Worm (Caenorhabditis elegans): Measurements from ENCODE around the gene B0035.21.

Gene B0035.21

ce11 chrIV:11313880-11314279, 13.2 kb upstream of the B0035.21 start, which contains the start of gene dnj-2:
Gene dnj-2, minus strand, starts transcription at chrIV:11313980.
- TF ChIP-seq gei-8 (GFP tag; optimal IDR thresholded peaks at IDR 0.05), result no peak
- no peak for TF ChIP-seq nhr-76 (tag; optimal IDR thresholded peaks at IDR 0.05)
- no peak for TF ChIP-seq mxl-2 (GFP tag; conservative IDR thresholded peaks at IDR 0.05)
- no peak for TF ChIP-seq lin-38 (GFP tag; IDR thresholded peaks at IDR 0.05)
- TF ChIP-seq ceh-32 (tag; optimal IDR thresholded peaks at IDR 0.05; ENCODE audit: poor library complexity), result no peak
- no peak for TF ChIP-seq nhr-237 (tag; optimal IDR thresholded peaks at IDR 0.05)

ce11 chrIV:11314885-11315284, 12.2 kb upstream of the B0035.21 start, which contains the start of the genes B0035.3, B0035.22 and pfd-4:
Gene B0035.3, minus strand, starts transcription at chrIV:11314998.
Gene B0035.22, plus strand, starts transcription at chrIV:11315153.
Gene pfd-4, plus strand, starts transcription at chrIV:11315207.
- TF ChIP-seq ceh-20 (GFP tag; IDR thresholded peaks at IDR 0.05) (no peak), tra-1 (GFP tag; IDR thresholded peaks at IDR 0.05) (no peak), ztf-7 (tag; optimal IDR thresholded peaks at IDR 0.05) (no peak), F10B5.3 (tag; optimal IDR thresholded peaks at IDR 0.05) (no peak), Y5F2A.4 (GFP tag; optimal IDR thresholded peaks at IDR 0.05) (no peak), daf-8 (GFP tag; IDR thresholded peaks at IDR 0.05) (no peak), lin-13 (GFP tag; optimal IDR thresholded peaks at IDR 0.05) (no peak), hlh-11 (tag; optimal IDR thresholded peaks at IDR 0.05) (no peak), mdt-29 (GFP tag; IDR thresholded peaks at IDR 0.05) (no peak), nhr-11 (tag; optimal IDR thresholded peaks at IDR 0.05) (no peak), F26F4.8 (GFP tag; conservative IDR thresholded peaks at IDR 0.05) (no peak), mep-1 (tag; optimal IDR thresholded peaks at IDR 0.05) (peak; percentile 46), zfp-3 (GFP tag; conservative IDR thresholded peaks at IDR 0.05) (no peak), ceh-62 (tag; optimal IDR thresholded peaks at IDR 0.05) (no peak), lin-38 (GFP tag; IDR thresholded peaks at IDR 0.05) (peak; percentile 43), egl-43 (GFP tag; IDR thresholded peaks at IDR 0.05) (no peak), aly-2 (tag; optimal IDR thresholded peaks at IDR 0.05) (no peak), sdz-12 (GFP tag; optimal IDR thresholded peaks at IDR 0.05) (no peak), ceh-44 (GFP tag; IDR thresholded peaks at IDR 0.05) (no peak), aha-1 (tag) (no peak), hlh-30 (tag; optimal IDR thresholded peaks at IDR 0.05; ENCODE audit: insufficient read depth) (peak; percentile 32), nhr-10 (tag; optimal IDR thresholded peaks at IDR 0.05) (no peak), attf-4 (tag; optimal IDR thresholded peaks at IDR 0.05) (no peak), F37D6.2 (tag; optimal IDR thresholded peaks at IDR 0.05) (no peak), nhr-42 (GFP tag; IDR thresholded peaks at IDR 0.05) (no peak), ztf-11 (tag; optimal IDR thresholded peaks at IDR 0.05) (no peak), ceh-28 (tag; optimal IDR thresholded peaks at IDR 0.05) (no peak), jun-1 (tag; optimal IDR thresholded peaks at IDR 0.05) (no peak), T26A8.4 (GFP tag; IDR thresholded peaks at IDR 0.05) (no peak), fkh-10 (GFP tag; optimal IDR thresholded peaks at IDR 0.05) (no peak), ZK546.5 (tag; optimal IDR thresholded peaks at IDR 0.05) (no peak), unc-62 (GFP tag; optimal IDR thresholded peaks at IDR 0.05 in 1 of 2) (no peak), unc-62 (tag; optimal IDR thresholded peaks at IDR 0.05) (no peak), nhr-102 (tag; optimal IDR thresholded peaks at IDR 0.05) (no peak), nhr-77 (tag; optimal IDR thresholded peaks at IDR 0.05) (no peak), R02D3.7 (tag; optimal IDR thresholded peaks at IDR 0.05) (no peak), spr-3 (GFP tag; optimal IDR thresholded peaks at IDR 0.05) (no peak), D1046.2 (GFP tag; IDR thresholded peaks at IDR 0.05) (no peak), daf-16 (GFP tag; optimal IDR thresholded peaks at IDR 0.05) (no peak), daf-16 (tag; optimal IDR thresholded peaks at IDR 0.05) (peak; percentile 62), nhr-237 (tag; optimal IDR thresholded peaks at IDR 0.05) (no peak), skn-1 (tag; optimal IDR thresholded peaks at IDR 0.05) (no peak), dpl-1 (GFP tag; optimal IDR thresholded peaks at IDR 0.05) (peak; percentile 59), saeg-2 (GFP tag; IDR thresholded peaks at IDR 0.05) (no peak), F44E2.7 (GFP tag; IDR thresholded peaks at IDR 0.05) (no peak), unc-130 (GFP tag; optimal IDR thresholded peaks at IDR 0.05) (peak; percentile 74), lsy-2 (tag; optimal IDR thresholded peaks at IDR 0.05) (peak in 1 of 2 experiments; percentile 80), lim-7 (GFP tag; IDR thresholded peaks at IDR 0.05) (no peak)
